Worm (Caenorhabditis elegans): ENCODE results near the gene C29F9.5.
A peak's percentile ranks its signal among the peaks of the same experiment; 100 is the strongest.

C29F9.5 gene

DNA sequence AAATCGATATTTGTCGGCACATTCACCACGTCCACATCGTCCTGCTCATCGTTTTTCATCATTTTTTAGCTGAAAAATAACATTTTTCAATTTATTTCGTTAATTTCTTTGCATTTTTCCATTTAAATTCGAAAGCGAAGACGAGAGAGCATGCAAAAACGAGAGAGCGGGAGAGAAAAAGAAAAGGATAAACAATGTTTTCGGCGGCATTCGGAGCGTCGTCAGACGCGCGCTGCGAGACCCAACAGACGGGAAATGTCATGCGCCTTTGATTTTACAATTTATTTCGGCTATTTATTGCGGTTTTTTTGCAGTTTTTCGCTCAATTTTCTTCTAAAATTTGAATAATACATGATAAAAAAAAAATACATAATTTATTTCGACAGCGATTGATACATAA is 31.0 kb upstream of the C29F9.5 start, which contains the start of gene attf-3 (continued):
- TF ChIP-seq zfh-2 (GFP tag; conservative IDR thresholded peaks at IDR 0.05), result 0 out of 2 replicates have a peak, but pooled peaks have one; percentile 9
- peak; percentile 15 for TF ChIP-seq snpc-1.1 (tag; optimal IDR thresholded peaks at IDR 0.05; ENCODE audit: insufficient read depth)
- TF ChIP-seq athp-1 (tag; optimal IDR thresholded peaks at IDR 0.05), result no peak
- TF ChIP-seq sea-2 (GFP tag; IDR thresholded peaks at IDR 0.05), result no peak
- TF ChIP-seq attf-3 (GFP tag; conservative IDR thresholded peaks at IDR 0.05), result peak; percentile 93
- TF ChIP-seq pbrm-1 (GFP tag; IDR thresholded peaks at IDR 0.05), result no peak
- peak; percentile 59 for TF ChIP-seq F49E8.2 (tag; optimal IDR thresholded peaks at IDR 0.05; ENCODE audit: insufficient read depth)
- TF ChIP-seq Y67H2A.10 (GFP tag; conservative IDR thresholded peaks at IDR 0.05), result no peak
- TF ChIP-seq lir-1 (GFP tag; conservative IDR thresholded peaks at IDR 0.05), result no peak
- TF ChIP-seq F23B12.7 (tag; optimal IDR thresholded peaks at IDR 0.05; ENCODE audit: insufficient read depth), result no peak
- TF ChIP-seq Y53G8AR.9 (GFP tag; conservative IDR thresholded peaks at IDR 0.05), result no peak
- TF ChIP-seq F55B11.4 (tag; optimal IDR thresholded peaks at IDR 0.05; ENCODE audit: borderline replicate concordance, insufficient read depth), result no peak
- TF ChIP-seq mxl-1 (tag; optimal IDR thresholded peaks at IDR 0.05), result no peak
- no peak for TF ChIP-seq C06A6.2 (GFP tag; conservative IDR thresholded peaks at IDR 0.05)
- TF ChIP-seq lin-40 (tag; optimal IDR thresholded peaks at IDR 0.05), result no peak
- TF ChIP-seq F52B5.7 (tag; optimal IDR thresholded peaks at IDR 0.05), result no peak
- no peak for TF ChIP-seq T26A5.8 (tag; optimal IDR thresholded peaks at IDR 0.05)
- TF ChIP-seq ztf-6 (GFP tag; IDR thresholded peaks at IDR 0.05), result no peak
- TF ChIP-seq ekl-4 (GFP tag; IDR thresholded peaks at IDR 0.05), result peak; percentile 48; the same call in 1 of the 2 replicates
- TF ChIP-seq nhr-90 (tag; optimal IDR thresholded peaks at IDR 0.05), result no peak
- no peak for TF ChIP-seq repo-1 (tag; optimal IDR thresholded peaks at IDR 0.05)
- TF ChIP-seq mcd-1 (GFP tag; IDR thresholded peaks at IDR 0.05), result peak; percentile 48; the same call in 1 of the 2 replicates
- TF ChIP-seq B0035.1 (tag; optimal IDR thresholded peaks at IDR 0.05), result no peak
- TF ChIP-seq Y95B8A.8 (GFP tag; IDR thresholded peaks at IDR 0.05), result peak; percentile 50; the same call in 1 of the 2 replicates
- peak; percentile 77 for TF ChIP-seq B0019.2 (GFP tag; conservative IDR thresholded peaks at IDR 0.05)
- no peak for TF ChIP-seq F57C9.4 (tag; optimal IDR thresholded peaks at IDR 0.05)
- TF ChIP-seq him-1 (tag; optimal IDR thresholded peaks at IDR 0.05), result no peak
- TF ChIP-seq chd-7 (tag; optimal IDR thresholded peaks at IDR 0.05), result no peak
- TF ChIP-seq akir-1 (GFP tag; optimal IDR thresholded peaks at IDR 0.05), result no peak
- TF ChIP-seq nfyb-1 (GFP tag; IDR thresholded peaks at IDR 0.05), result no peak
- TF ChIP-seq rpc-1 (optimal IDR thresholded peaks at IDR 0.05), result no peak
- no peak for TF ChIP-seq rpc-1 (tag; optimal IDR thresholded peaks at IDR 0.05)
- TF ChIP-seq ets-4 (GFP tag; optimal IDR thresholded peaks at IDR 0.05), result no peak
- no peak for TF ChIP-seq B0261.1 (tag; optimal IDR thresholded peaks at IDR 0.05)
- peak; percentile 91 for TF ChIP-seq attf-5 (GFP tag; optimal IDR thresholded peaks at IDR 0.05)
- no peak for TF ChIP-seq mel-28 (tag; optimal IDR thresholded peaks at IDR 0.05; ENCODE audit: borderline replicate concordance)
- TF ChIP-seq hlh-12 (tag; optimal IDR thresholded peaks at IDR 0.05), result no peak
- TF ChIP-seq atf-7 (tag; optimal IDR thresholded peaks at IDR 0.05), result no peak
- TF ChIP-seq F33H1.4 (GFP tag; IDR thresholded peaks at IDR 0.05), result peak; percentile 93
- no peak for TF ChIP-seq C17E4.6 (GFP tag; IDR thresholded peaks at IDR 0.05)
- no peak for TF ChIP-seq F39B2.1 (GFP tag; IDR thresholded peaks at IDR 0.05)
- no peak for TF ChIP-seq ztf-26 (tag; optimal IDR thresholded peaks at IDR 0.05)
- TF ChIP-seq cebp-1 (GFP tag; IDR thresholded peaks at IDR 0.05), result no peak
- TF ChIP-seq cebp-1 (tag; optimal IDR thresholded peaks at IDR 0.05), result no peak
- peak in 1 of 3 experiments; percentile 36 for TF ChIP-seq lin-35 (GFP tag; optimal IDR thresholded peaks at IDR 0.05)
- TF ChIP-seq ztf-18 (tag; optimal IDR thresholded peaks at IDR 0.05), result no peak
- no peak for TF ChIP-seq tbx-9 (tag; optimal IDR thresholded peaks at IDR 0.05; ENCODE audit: borderline replicate concordance)
- TF ChIP-seq rcor-1 (GFP tag; IDR thresholded peaks at IDR 0.05), result no peak
- TF ChIP-seq unc-62 (GFP tag; optimal IDR thresholded peaks at IDR 0.05), result no peak
- peak; percentile 60 for TF ChIP-seq lin-54 (GFP tag; optimal IDR thresholded peaks at IDR 0.05)

All from whole organism, young adult.